Worm (Caenorhabditis elegans) whole organism, late embryonic: ENCODE results near the gene rpn-1.

Experiments used
- ets-4 ChIP-seq: sonication (generic microtip); optimal IDR thresholded peaks from 2 replicates; lab custom pipeline; 2016; ENCODE audit warnings: missing genetic modification characterization, missing compliant biosample characterization
- eyg-1 ChIP-seq: sonication (generic microtip); optimal IDR thresholded peaks from 2 replicates; lab custom pipeline; 2016; ENCODE audit warnings: missing genotype, missing genetic modification characterization, missing compliant biosample characterization
- nhr-232 ChIP-seq: sonication (generic microtip); optimal IDR thresholded peaks from 2 replicates; lab custom pipeline; 2016; ENCODE audit warnings: missing genetic modification characterization, missing compliant biosample characterization
- pat-9 ChIP-seq: fragments of 200-800 bp; sonication (Bioruptor generic); optimal IDR thresholded peaks from 2 replicates; lab custom pipeline; 2018; ENCODE audit warnings: mild to moderate bottlenecking, missing genetic modification characterization, moderate library complexity, missing compliant biosample characterization
- pha-4 ChIP-seq: fragments of 150-350 bp; optimal IDR thresholded peaks from 2 replicates; lab custom pipeline; 2018; ENCODE audit warnings: missing biosample characterization, missing genetic modification reagents, missing genetic modification characterization

- TF ChIP-seq nhr-232 (no peak), eyg-1 (tag; lab: Kevin White, UChicago) (no peak), ets-4 (tag; lab: Kevin White, UChicago) (no peak), pat-9 (tag; lab: Kevin White, UChicago) (no peak), pha-4 (tag; lab: Kevin White, UChicago) (no peak)
Measured at ce11 chrIV:6920063-6920462, 10.3 kb upstream of the rpn-1 start, which contains the start of gene T22D1.18.
